Worm (Caenorhabditis elegans) whole organism, L4 larva: ENCODE results near the gene cks-1.

Experiments used
- aly-2 ChIP-seq: sonication (generic microtip); optimal IDR thresholded peaks from 2 replicates; lab custom pipeline; 2018; ENCODE audit warnings: missing biosample characterization, missing genetic modification characterization
- nhr-10 ChIP-seq: fragments of 150-350 bp; optimal IDR thresholded peaks from 2 replicates; lab custom pipeline; 2014; ENCODE audit warnings: missing biosample characterization, missing genetic modification characterization

DNA sequence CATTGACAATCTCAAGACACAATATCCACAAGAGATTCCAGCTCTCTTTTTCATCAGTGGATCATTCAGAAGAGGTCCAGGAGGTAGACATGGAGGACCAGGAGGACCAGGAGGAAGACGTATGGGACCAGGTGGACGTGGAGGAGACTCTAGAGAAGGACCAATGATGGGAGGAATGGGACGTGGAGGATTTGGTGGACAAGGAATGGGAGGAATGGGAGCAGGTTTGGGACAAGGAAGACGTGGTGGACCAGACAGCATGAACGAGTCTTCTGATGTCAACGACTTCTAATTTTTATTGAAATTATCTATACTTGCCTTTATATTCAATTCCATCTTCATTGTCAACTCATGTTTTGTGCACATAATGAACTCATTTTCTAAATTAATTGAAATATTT lies 25.7 kb upstream of the cks-1 start:
- TF ChIP-seq aly-2 (tag; lab: Kevin White, UChicago) (no peak), nhr-10 (no peak)
